Worm (Caenorhabditis elegans) whole organism, L2 larva: ENCODE measurements around the gene fbxa-167.

Experiments used
- F13H6.1 ChIP-seq: sonication (generic microtip); optimal IDR thresholded peaks from 2 replicates; lab custom pipeline; 2016; ENCODE audit warnings: missing genetic modification characterization, missing compliant biosample characterization
- Y55F3AM.14 ChIP-seq: fragments of 200-800 bp; sonication (Bioruptor generic); optimal IDR thresholded peaks from 2 replicates; lab custom pipeline; 2018; ENCODE audit warnings: mild to moderate bottlenecking, missing genetic modification characterization, missing compliant biosample characterization
- ZK546.5 ChIP-seq: sonication (generic microtip); optimal IDR thresholded peaks from 2 replicates; lab custom pipeline; 2017; ENCODE audit warnings: missing biosample characterization, missing genetic modification characterization
- aly-2 ChIP-seq: fragments of 150-350 bp; optimal IDR thresholded peaks from 2 replicates; lab custom pipeline; 2014; ENCODE audit warnings: missing biosample characterization, missing genetic modification characterization
- ama-1 ChIP-seq: fragments of 150-350 bp; optimal IDR thresholded peaks from 2 replicates; lab custom pipeline; 2018; ENCODE audit warnings: inconsistent platforms
- blmp-1 ChIP-seq: sonication (generic microtip); optimal IDR thresholded peaks from 2 replicates; lab custom pipeline; 2017; ENCODE audit warnings: missing genetic modification characterization, mild to moderate bottlenecking, missing compliant biosample characterization, antibody characterized with exemption, moderate library complexity; ENCODE audit not compliant: insufficient read depth
- ceh-16 ChIP-seq: fragments of 150-350 bp; optimal IDR thresholded peaks from 2 replicates; lab custom pipeline; 2014; ENCODE audit warnings: missing biosample characterization, missing genetic modification characterization
- ceh-82 ChIP-seq: fragments of 150-350 bp; optimal IDR thresholded peaks from 2 replicates; lab custom pipeline; 2014; ENCODE audit warnings: missing biosample characterization, missing genetic modification characterization
- crh-2 ChIP-seq: sonication (generic microtip); optimal IDR thresholded peaks from 2 replicates; lab custom pipeline; 2017; ENCODE audit warnings: missing biosample characterization, missing genetic modification characterization
- dmd-4 ChIP-seq: sonication (generic microtip); optimal IDR thresholded peaks from 2 replicates; lab custom pipeline; 2017; ENCODE audit warnings: missing biosample characterization, missing genetic modification characterization
- egl-27 ChIP-seq: sonication (generic microtip); optimal IDR thresholded peaks from 3 replicates; lab custom pipeline; 2017; ENCODE audit warnings: missing biosample characterization, missing genetic modification reagents, missing genetic modification characterization
- elt-1 ChIP-seq: fragments of 150-350 bp; optimal IDR thresholded peaks from 2 replicates; lab custom pipeline; 2014; ENCODE audit warnings: missing biosample characterization, missing genetic modification characterization
- elt-3 ChIP-seq: sonication (generic microtip); optimal IDR thresholded peaks from 2 replicates; lab custom pipeline; 2017; ENCODE audit warnings: missing biosample characterization, missing genetic modification characterization
- fos-1 ChIP-seq: fragments of 150-350 bp; optimal IDR thresholded peaks from 2 replicates; lab custom pipeline; 2014; ENCODE audit warnings: missing biosample characterization, missing genetic modification characterization
- gmeb-1 ChIP-seq: fragments of 150-350 bp; optimal IDR thresholded peaks from 2 replicates; lab custom pipeline; 2014; ENCODE audit warnings: missing biosample characterization, missing genetic modification characterization
- lin-11 ChIP-seq: fragments of 150-350 bp; sonication (generic microtip); optimal IDR thresholded peaks from 2 replicates; lab custom pipeline; 2014; ENCODE audit warnings: missing biosample characterization, missing genetic modification characterization, inconsistent platforms, mixed read lengths
- lin-39 ChIP-seq: fragments of 150-350 bp; optimal IDR thresholded peaks from 2 replicates; lab custom pipeline; 2014; ENCODE audit warnings: missing biosample characterization, missing genetic modification reagents, missing genetic modification characterization
- lsy-2 ChIP-seq, 2 experiments: fragments of 150-350 bp in 1 of 2; sonication (generic microtip) in 1 of 2; optimal IDR thresholded peaks; 2 replicates each; lab custom pipeline; 2014 to 2017; ENCODE audit warnings: missing biosample characterization in 2 of 2, missing genetic modification characterization in 2 of 2
- mdl-1 ChIP-seq, 2 experiments: fragments of 150-350 bp in 1 of 2; sonication (generic microtip) in 1 of 2; optimal IDR thresholded peaks; 2 replicates each; lab custom pipeline; 2017; ENCODE audit warnings: missing biosample characterization in 2 of 2, missing genetic modification characterization in 2 of 2
- nhr-11 ChIP-seq: fragments of 150-350 bp; optimal IDR thresholded peaks from 2 replicates; lab custom pipeline; 2014; ENCODE audit warnings: missing biosample characterization, missing genetic modification characterization
- nhr-12 ChIP-seq: fragments of 150-350 bp; optimal IDR thresholded peaks from 2 replicates; lab custom pipeline; 2014; ENCODE audit warnings: missing biosample characterization, missing genetic modification characterization
- nhr-129 ChIP-seq: fragments of 150-350 bp; optimal IDR thresholded peaks from 2 replicates; lab custom pipeline; 2014; ENCODE audit warnings: missing biosample characterization, missing genetic modification characterization
- nhr-21 ChIP-seq: fragments of 150-350 bp; optimal IDR thresholded peaks from 2 replicates; lab custom pipeline; 2014; ENCODE audit warnings: missing biosample characterization, missing genetic modification characterization
- nhr-23 ChIP-seq: fragments of 150-350 bp; optimal IDR thresholded peaks from 2 replicates; lab custom pipeline; 2014; ENCODE audit warnings: missing biosample characterization, missing genetic modification reagents, missing genetic modification characterization
- nhr-237 ChIP-seq: fragments of 150-350 bp; optimal IDR thresholded peaks from 2 replicates; lab custom pipeline; 2014; ENCODE audit warnings: missing biosample characterization, missing genetic modification characterization
- nhr-25 ChIP-seq: fragments of 150-350 bp; sonication (generic microtip); optimal IDR thresholded peaks from 3 replicates; lab custom pipeline; 2014; ENCODE audit warnings: missing biosample characterization, missing genetic modification characterization
- nhr-77 ChIP-seq: fragments of 150-350 bp; optimal IDR thresholded peaks from 2 replicates; lab custom pipeline; 2014; ENCODE audit warnings: missing biosample characterization, missing genetic modification characterization
- sem-4 ChIP-seq: fragments of 150-350 bp; optimal IDR thresholded peaks from 2 replicates; lab custom pipeline; 2014; ENCODE audit warnings: missing biosample characterization, missing genetic modification reagents, missing genetic modification characterization
- skn-1 ChIP-seq: sonication (generic microtip); optimal IDR thresholded peaks from 2 replicates; lab custom pipeline; 2017; ENCODE audit warnings: missing biosample characterization, missing genetic modification characterization
- sma-3 ChIP-seq: sonication (generic microtip); optimal IDR thresholded peaks from 2 replicates; lab custom pipeline; 2016; ENCODE audit warnings: missing genetic modification reagents, missing genetic modification characterization, missing compliant biosample characterization
- sma-9 ChIP-seq, 2 experiments: fragments of 150-350 bp in 1 of 2; sonication (generic microtip) in 1 of 2; optimal IDR thresholded peaks; 2 replicates each; lab custom pipeline; 2014 to 2016; ENCODE audit warnings: missing genetic modification characterization in 2 of 2, mild to moderate bottlenecking in 1 of 2, missing biosample characterization in 1 of 2, missing compliant biosample characterization in 1 of 2, missing genetic modification reagents in 1 of 2, moderate library complexity in 1 of 2
- snpc-4 ChIP-seq: fragments of 150-350 bp; optimal IDR thresholded peaks from 2 replicates; lab custom pipeline; 2014; ENCODE audit warnings: missing biosample characterization, missing genetic modification characterization
- unc-39 ChIP-seq: fragments of 150-350 bp; optimal IDR thresholded peaks from 2 replicates; lab custom pipeline; 2014; ENCODE audit warnings: missing biosample characterization, missing genetic modification characterization
- unc-62 ChIP-seq: fragments of 150-350 bp; optimal IDR thresholded peaks from 2 replicates; lab custom pipeline; 2014; ENCODE audit warnings: missing biosample characterization, missing genetic modification reagents, missing genetic modification characterization
- zag-1 ChIP-seq: fragments of 150-350 bp; optimal IDR thresholded peaks from 2 replicates; lab custom pipeline; 2014; ENCODE audit warnings: missing biosample characterization, missing genetic modification characterization
- ztf-1 ChIP-seq: fragments of 200-800 bp; sonication (Bioruptor generic); conservative IDR thresholded peaks from 2 replicates; pipeline ENCODE4 v1.3.6; 2022; ENCODE audit warnings: missing genetic modification characterization, missing compliant biosample characterization
- ztf-11 ChIP-seq: sonication (generic microtip); optimal IDR thresholded peaks from 2 replicates; lab custom pipeline; 2017; ENCODE audit warnings: missing biosample characterization, missing genetic modification characterization
- ztf-4 ChIP-seq: fragments of 150-350 bp; optimal IDR thresholded peaks from 2 replicates; lab custom pipeline; 2014; ENCODE audit warnings: missing biosample characterization, missing genetic modification characterization

Gene fbxa-167

ce11 chrII:13670707-13671295 is 29.5 kb downstream of the fbxa-167 start:
- peak; percentile 55 for TF ChIP-seq fos-1
- no peak for TF ChIP-seq nhr-77 (tag; lab: Kevin White, UChicago)
- TF ChIP-seq, all 48 proteins: peak for 1

- TF ChIP-seq unc-39 (no peak), crh-2 (tag; lab: Kevin White, UChicago) (peak; percentile 32), sma-9 (GFP tag; optimal IDR thresholded peaks at IDR 0.05; lab: Kevin White, UChicago) (peak; percentile 51), sma-9 (tag; optimal IDR thresholded peaks at IDR 0.05; lab: Kevin White, UChicago) (no peak), sma-3 (peak; percentile 21), Y55F3AM.14 (no peak), nhr-25 (tag; lab: Kevin White, UChicago) (no peak)
- TF ChIP-seq, all 48 proteins: peak for 3
Observed at ce11 chrII:13672057-13672456, 30.8 kb downstream of the fbxa-167 start.

- TF ChIP-seq lsy-2 (tag; optimal IDR thresholded peaks at IDR 0.05; lab: Kevin White, UChicago), result no peak
- TF ChIP-seq egl-27, result no peak
- no peak for TF ChIP-seq snpc-4 (tag; lab: Kevin White, UChicago)
- TF ChIP-seq nhr-77 (tag; lab: Kevin White, UChicago), result no peak
- no peak for TF ChIP-seq nhr-237 (tag; lab: Kevin White, UChicago)
- TF ChIP-seq lin-39 (tag; lab: Kevin White, UChicago), result no peak
- TF ChIP-seq ceh-16 (tag; lab: Kevin White, UChicago), result no peak
- peak in 1 of 2 experiments; percentile 36 for TF ChIP-seq mdl-1 (tag; optimal IDR thresholded peaks at IDR 0.05; lab: Kevin White, UChicago)
- TF ChIP-seq nhr-129 (tag; lab: Kevin White, UChicago), result peak; percentile 5
- TF ChIP-seq ama-1 (lab: Kevin White, UChicago), result no peak
- TF ChIP-seq ceh-82 (tag; lab: Kevin White, UChicago), result no peak
- no peak for TF ChIP-seq lin-11 (tag; lab: Kevin White, UChicago)
- no peak for TF ChIP-seq unc-62
- TF ChIP-seq zag-1 (tag; lab: Kevin White, UChicago), result no peak
- peak; percentile 23 for TF ChIP-seq nhr-25 (tag; lab: Kevin White, UChicago)
- no peak for TF ChIP-seq gmeb-1 (tag; lab: Kevin White, UChicago)
- TF ChIP-seq skn-1, result no peak
- TF ChIP-seq nhr-11 (tag; lab: Kevin White, UChicago), result no peak
- TF ChIP-seq nhr-12 (tag; lab: Kevin White, UChicago), result no peak
- peak; percentile 2 for TF ChIP-seq fos-1
- TF ChIP-seq sem-4 (tag; lab: Kevin White, UChicago), result no peak
- TF ChIP-seq ztf-11, result no peak
- no peak for TF ChIP-seq dmd-4
- no peak for TF ChIP-seq elt-1 (tag; lab: Kevin White, UChicago)
- TF ChIP-seq ztf-4 (tag; lab: Kevin White, UChicago), result no peak
- no peak for TF ChIP-seq nhr-23 (tag; lab: Kevin White, UChicago)
- TF ChIP-seq F13H6.1 (tag; lab: Kevin White, UChicago), result no peak
- TF ChIP-seq sma-9 (GFP tag; optimal IDR thresholded peaks at IDR 0.05; lab: Kevin White, UChicago), result peak; percentile 60
- no peak for TF ChIP-seq sma-9 (tag; optimal IDR thresholded peaks at IDR 0.05; lab: Kevin White, UChicago)
- no peak for TF ChIP-seq unc-39
- TF ChIP-seq aly-2 (tag; lab: Kevin White, UChicago), result no peak
- TF ChIP-seq blmp-1, result peak; percentile 92
- TF ChIP-seq ZK546.5 (tag; lab: Kevin White, UChicago), result no peak
- TF ChIP-seq crh-2 (tag; lab: Kevin White, UChicago), result peak; percentile 17
- TF ChIP-seq nhr-21 (tag; lab: Kevin White, UChicago), result peak; percentile 14
- no peak for TF ChIP-seq elt-3 (tag; lab: Kevin White, UChicago)
- no peak for TF ChIP-seq sma-3
- TF ChIP-seq Y55F3AM.14, result no peak
- no peak for TF ChIP-seq ztf-1 (GFP tag; lab: Robert Waterston, UW)
- TF ChIP-seq, all 48 proteins: peak for 8
Observed at ce11 chrII:13673605-13674193, 32.4 kb downstream of the fbxa-167 start.
